Fruit fly (Drosophila melanogaster): Measurements from ENCODE around the gene mRpL37.

mRpL37 gene

dm6 chr3R:10829746-10830145, 45.9 kb upstream of the mRpL37 start:
- TF ChIP-seq Sp1 (GFP tag; optimal IDR thresholded peaks at IDR 0.05) (no peak), Abd-B (GFP tag; optimal IDR thresholded peaks at IDR 0.05) (no peak)

dm6 chr3R:10828688-10829087, 44.8 kb upstream of the mRpL37 start:
- TF ChIP-seq dsf (GFP tag; optimal IDR thresholded peaks at IDR 0.05; ENCODE audit: borderline replicate concordance) (no peak), tai (GFP tag; optimal IDR thresholded peaks at IDR 0.05) (no peak), Abd-B (GFP tag; optimal IDR thresholded peaks at IDR 0.05) (no peak), Mio (GFP tag; optimal IDR thresholded peaks at IDR 0.05) (no peak), jim (GFP tag; optimal IDR thresholded peaks at IDR 0.05) (no peak), Rel (GFP tag; optimal IDR thresholded peaks at IDR 0.05) (peak; percentile 8), Rel (tag; optimal IDR thresholded peaks at IDR 0.05) (no peak), sage (GFP tag; optimal IDR thresholded peaks at IDR 0.05) (no peak)

- TF ChIP-seq Vsx2 (GFP tag; optimal IDR thresholded peaks at IDR 0.05; ENCODE audit: partially characterized antibody) (peak; percentile 93), Dif (GFP tag; optimal IDR thresholded peaks at IDR 0.05; ENCODE audit: partially characterized antibody) (peak; percentile 93), Rel (GFP tag; optimal IDR thresholded peaks at IDR 0.05) (peak; percentile 67), Rel (tag; optimal IDR thresholded peaks at IDR 0.05) (no peak), h (GFP tag; optimal IDR thresholded peaks at IDR 0.05) (peak; percentile 33), Hr83 (GFP tag; optimal IDR thresholded peaks at IDR 0.05; ENCODE audit: poor library complexity, severe bottlenecking) (peak; percentile 25), sage (GFP tag; optimal IDR thresholded peaks at IDR 0.05) (peak; percentile 11), sv (GFP tag; optimal IDR thresholded peaks at IDR 0.05) (no peak), dmrt93B (GFP tag; optimal IDR thresholded peaks at IDR 0.05) (no peak), dl (GFP tag; optimal IDR thresholded peaks at IDR 0.05; ENCODE audit: insufficient read depth in 1 of 2, partially characterized antibody in 2 of 2) (peak; percentile 77 to 93), brk (GFP tag; optimal IDR thresholded peaks at IDR 0.05) (peak; percentile 28), rgr (GFP tag; optimal IDR thresholded peaks at IDR 0.05) (peak; percentile 6), psq (GFP tag; optimal IDR thresholded peaks at IDR 0.05) (no peak), CrebA (GFP tag; optimal IDR thresholded peaks at IDR 0.05; ENCODE audit: borderline replicate concordance) (peak; percentile 4)
Observed at dm6 chr3R:10826796-10827524, 43.1 kb upstream of the mRpL37 start, which contains the start of gene Cad86C. Gene Cad86C (plus strand): TSS chr3R:10827079.

dm6 chr3R:10815032-10815431, 31.1 kb upstream of the mRpL37 start, which contains the start of the genes CG14693 and TTLL15:
Gene CG14693 (minus strand): TSS chr3R:10815047.
Gene TTLL15 (plus strand): TSS chr3R:10815288.
- TF ChIP-seq brk (GFP tag; optimal IDR thresholded peaks at IDR 0.05) (no peak), Myc (optimal IDR thresholded peaks at IDR 0.05) (peak; percentile 48)

dm6 chr3R:10803855-10804254, 20.0 kb upstream of the mRpL37 start, which contains the start of gene CG14692:
Gene CG14692 (minus strand): TSS chr3R:10803955.
- TF ChIP-seq usp (GFP tag; optimal IDR thresholded peaks at IDR 0.05) = no peak
- TF ChIP-seq foxo (GFP tag; optimal IDR thresholded peaks at IDR 0.05) = no peak
- no peak for TF ChIP-seq tai (GFP tag; optimal IDR thresholded peaks at IDR 0.05)
- no peak for TF ChIP-seq dmrt93B (GFP tag; optimal IDR thresholded peaks at IDR 0.05)
- no peak for TF ChIP-seq rgr (GFP tag; optimal IDR thresholded peaks at IDR 0.05)
- no peak for TF ChIP-seq sv (GFP tag; optimal IDR thresholded peaks at IDR 0.05)
- no peak for TF ChIP-seq psq (GFP tag; optimal IDR thresholded peaks at IDR 0.05)
- TF ChIP-seq Abd-B (GFP tag; optimal IDR thresholded peaks at IDR 0.05) = no peak
- no peak for TF ChIP-seq ey (GFP tag; optimal IDR thresholded peaks at IDR 0.05)

dm6 chr3R:10792604-10793003, 8.7 kb upstream of the mRpL37 start, which contains the start of gene CG14687:
Gene CG14687 (plus strand): TSS chr3R:10792904.
- TF ChIP-seq ey (GFP tag; optimal IDR thresholded peaks at IDR 0.05) (no peak), psq (GFP tag; optimal IDR thresholded peaks at IDR 0.05) (no peak), Jra (GFP tag; optimal IDR thresholded peaks at IDR 0.05) (no peak), jim (GFP tag; optimal IDR thresholded peaks at IDR 0.05) (no peak), Dif (GFP tag; optimal IDR thresholded peaks at IDR 0.05; ENCODE audit: partially characterized antibody) (no peak), fru (GFP tag; optimal IDR thresholded peaks at IDR 0.05) (no peak), CG9705 (GFP tag; optimal IDR thresholded peaks at IDR 0.05) (no peak), dmrt93B (GFP tag; optimal IDR thresholded peaks at IDR 0.05) (no peak), h (GFP tag; optimal IDR thresholded peaks at IDR 0.05) (no peak), lola (GFP tag; optimal IDR thresholded peaks at IDR 0.05) (no peak), Hr78 (GFP tag; optimal IDR thresholded peaks at IDR 0.05) (no peak), Sp1 (GFP tag; optimal IDR thresholded peaks at IDR 0.05) (no peak), CG32264 (GFP tag; optimal IDR thresholded peaks at IDR 0.05) (no peak), Rel (GFP tag; optimal IDR thresholded peaks at IDR 0.05) (no peak), Rel (tag; optimal IDR thresholded peaks at IDR 0.05) (no peak)
